Worm (Caenorhabditis elegans) whole organism, late embryonic: ENCODE results near the gene F14H3.3.

Experiments used
- F13H6.1 ChIP-seq: sonication (generic microtip); optimal IDR thresholded peaks from 2 replicates; lab custom pipeline; 2016; ENCODE audit warnings: missing genetic modification characterization, missing compliant biosample characterization
- T23F11.4 ChIP-seq: fragments of 200-800 bp; sonication (Bioruptor generic); optimal IDR thresholded peaks from 2 replicates; lab custom pipeline; 2018; ENCODE audit warnings: mild to moderate bottlenecking, missing genetic modification characterization, missing compliant biosample characterization
- ahr-1 ChIP-seq: sonication (generic microtip); optimal IDR thresholded peaks from 2 replicates; lab custom pipeline; 2016; ENCODE audit warnings: missing genetic modification characterization, missing compliant biosample characterization
- ceh-19 ChIP-seq: fragments of 200-800 bp; sonication (Bioruptor generic); optimal IDR thresholded peaks from 2 replicates; lab custom pipeline; 2018; ENCODE audit warnings: mild to moderate bottlenecking, missing genetic modification characterization, missing compliant biosample characterization
- ceh-2 ChIP-seq: sonication (generic microtip); optimal IDR thresholded peaks from 2 replicates; lab custom pipeline; 2016; ENCODE audit warnings: missing genotype, missing genetic modification characterization, missing compliant biosample characterization
- ceh-24 ChIP-seq: sonication (generic microtip); optimal IDR thresholded peaks from 2 replicates; lab custom pipeline; 2016; ENCODE audit warnings: mild to moderate bottlenecking, missing genetic modification characterization, missing compliant biosample characterization
- ceh-31 ChIP-seq: sonication (generic microtip); optimal IDR thresholded peaks from 2 replicates; lab custom pipeline; 2016; ENCODE audit warnings: missing genetic modification characterization, missing compliant biosample characterization
- ceh-48 ChIP-seq: sonication (generic microtip); optimal IDR thresholded peaks from 2 replicates; lab custom pipeline; 2016; ENCODE audit warnings: missing genetic modification characterization, inconsistent platforms, missing compliant biosample characterization
- ceh-6 ChIP-seq: fragments of 200-800 bp; sonication (Bioruptor generic); optimal IDR thresholded peaks from 2 replicates; lab custom pipeline; 2018; ENCODE audit warnings: mild to moderate bottlenecking, missing genetic modification characterization, missing compliant biosample characterization
- che-1 ChIP-seq: sonication (generic microtip); optimal IDR thresholded peaks from 2 replicates; lab custom pipeline; 2016; ENCODE audit warnings: mild to moderate bottlenecking, missing genetic modification characterization, missing compliant biosample characterization
- dmd-4 ChIP-seq: sonication (generic microtip); optimal IDR thresholded peaks from 2 replicates; lab custom pipeline; 2016; ENCODE audit warnings: borderline replicate concordance, missing genetic modification characterization, missing compliant biosample characterization
- elt-2 ChIP-seq: sonication (generic microtip); optimal IDR thresholded peaks from 2 replicates; lab custom pipeline; 2016; ENCODE audit warnings: missing genetic modification reagents, missing genetic modification characterization, missing compliant biosample characterization
- eyg-1 ChIP-seq: sonication (generic microtip); optimal IDR thresholded peaks from 2 replicates; lab custom pipeline; 2016; ENCODE audit warnings: missing genotype, missing genetic modification characterization, missing compliant biosample characterization
- fax-1 ChIP-seq: sonication (generic microtip); optimal IDR thresholded peaks from 2 replicates; lab custom pipeline; 2016; ENCODE audit warnings: missing genotype, missing genetic modification characterization, missing compliant biosample characterization
- fkh-10 ChIP-seq: fragments of 150-350 bp; optimal IDR thresholded peaks from 2 replicates; lab custom pipeline; 2014; ENCODE audit warnings: missing biosample characterization, missing genetic modification reagents, missing genetic modification characterization
- fkh-6 ChIP-seq: sonication (generic microtip); optimal IDR thresholded peaks from 2 replicates; lab custom pipeline; 2016; ENCODE audit warnings: missing genetic modification characterization, missing compliant biosample characterization
- gmeb-2 ChIP-seq: sonication (generic microtip); optimal IDR thresholded peaks from 2 replicates; lab custom pipeline; 2016; ENCODE audit warnings: missing genetic modification characterization, inconsistent platforms, missing compliant biosample characterization
- hlh-13 ChIP-seq: fragments of 200-800 bp; sonication (Bioruptor generic); optimal IDR thresholded peaks from 2 replicates; lab custom pipeline; 2018; ENCODE audit warnings: mild to moderate bottlenecking, missing genetic modification characterization, missing compliant biosample characterization
- hlh-15 ChIP-seq: sonication (generic microtip); optimal IDR thresholded peaks from 2 replicates; lab custom pipeline; 2016; ENCODE audit warnings: missing genetic modification characterization, missing compliant biosample characterization
- hlh-30 ChIP-seq: sonication (generic microtip); optimal IDR thresholded peaks from 2 replicates; lab custom pipeline; 2017; ENCODE audit warnings: antibody characterized with exemption, missing genetic modification characterization, missing compliant biosample characterization; ENCODE audit not compliant: insufficient read depth
- madf-2 ChIP-seq: sonication (generic microtip); optimal IDR thresholded peaks from 2 replicates; lab custom pipeline; 2017; ENCODE audit warnings: missing genetic modification characterization, missing compliant biosample characterization
- mec-3 ChIP-seq: sonication (generic microtip); optimal IDR thresholded peaks from 2 replicates; lab custom pipeline; 2016; ENCODE audit warnings: borderline replicate concordance, missing genetic modification characterization, missing compliant biosample characterization
- nfya-1 ChIP-seq: sonication (generic microtip); optimal IDR thresholded peaks from 2 replicates; lab custom pipeline; 2017; ENCODE audit warnings: missing genetic modification characterization, mild to moderate bottlenecking, missing compliant biosample characterization, antibody characterized with exemption, moderate library complexity
- nhr-232 ChIP-seq: sonication (generic microtip); optimal IDR thresholded peaks from 2 replicates; lab custom pipeline; 2016; ENCODE audit warnings: missing genetic modification characterization, missing compliant biosample characterization
- odd-2 ChIP-seq: sonication (generic microtip); optimal IDR thresholded peaks from 2 replicates; lab custom pipeline; 2017; ENCODE audit warnings: antibody characterized with exemption, mild to moderate bottlenecking, missing genetic modification characterization, missing compliant biosample characterization
- pax-1 ChIP-seq: fragments of 150-350 bp; optimal IDR thresholded peaks from 2 replicates; lab custom pipeline; 2014; ENCODE audit warnings: missing biosample characterization, missing genetic modification characterization
- pha-4 ChIP-seq: fragments of 150-350 bp; optimal IDR thresholded peaks from 2 replicates; lab custom pipeline; 2018; ENCODE audit warnings: missing biosample characterization, missing genetic modification reagents, missing genetic modification characterization
- ref-2 ChIP-seq: sonication (generic microtip); optimal IDR thresholded peaks from 2 replicates; lab custom pipeline; 2016; ENCODE audit warnings: missing genetic modification characterization, missing compliant biosample characterization
- rnt-1 ChIP-seq: sonication (generic microtip); optimal IDR thresholded peaks from 2 replicates; lab custom pipeline; 2016; ENCODE audit warnings: missing genetic modification characterization, missing compliant biosample characterization
- sdc-2 ChIP-seq: sonication (generic microtip); optimal IDR thresholded peaks from 2 replicates; lab custom pipeline; 2016; ENCODE audit warnings: missing genotype, missing genetic modification characterization, missing compliant biosample characterization
- sox-2 ChIP-seq: fragments of 200-800 bp; sonication (Bioruptor generic); IDR thresholded peaks from 2 replicates; pipeline ENCODE4 v1.3.6; 2022; ENCODE audit warnings: missing genetic modification reagents, missing genetic modification characterization, missing compliant biosample characterization
- sox-4 ChIP-seq: sonication (generic microtip); optimal IDR thresholded peaks from 2 replicates; lab custom pipeline; 2017; ENCODE audit warnings: mild to moderate bottlenecking, missing genetic modification characterization, inconsistent platforms, missing compliant biosample characterization
- syd-9 ChIP-seq: sonication (generic microtip); optimal IDR thresholded peaks from 2 replicates; lab custom pipeline; 2016; ENCODE audit warnings: mild to moderate bottlenecking, missing genetic modification characterization, moderate library complexity, missing compliant biosample characterization
- tbx-7 ChIP-seq: sonication (generic microtip); optimal IDR thresholded peaks from 2 replicates; lab custom pipeline; 2016; ENCODE audit warnings: missing genotype, missing genetic modification characterization, missing compliant biosample characterization
- ttx-3 ChIP-seq: sonication (generic microtip); optimal IDR thresholded peaks from 2 replicates; lab custom pipeline; 2016; ENCODE audit warnings: missing genetic modification reagents, missing genetic modification characterization, missing compliant biosample characterization
- unc-3 ChIP-seq, 2 experiments: fragments of 200-800 bp in 1 of 2; sonication (Bioruptor generic) in 1 of 2; sonication (generic microtip) in 1 of 2; conservative IDR thresholded peaks in 1 of 2; optimal IDR thresholded peaks in 1 of 2; 2 replicates each; pipeline versions ENCODE4 v1.3.6 to Lab custom; 2016 to 2022; ENCODE audit warnings: missing compliant biosample characterization in 2 of 2, missing genetic modification characterization in 2 of 2, missing genetic modification reagents in 1 of 2
- unc-42 ChIP-seq: sonication (generic microtip); optimal IDR thresholded peaks from 2 replicates; lab custom pipeline; 2016; ENCODE audit warnings: missing genotype, missing genetic modification characterization, missing compliant biosample characterization
- unc-55 ChIP-seq: sonication (generic microtip); optimal IDR thresholded peaks from 2 replicates; lab custom pipeline; 2017; ENCODE audit warnings: missing biosample characterization, missing genetic modification reagents, missing genetic modification characterization
- zip-5 ChIP-seq: sonication (generic microtip); optimal IDR thresholded peaks from 2 replicates; lab custom pipeline; 2016; ENCODE audit warnings: missing genetic modification characterization, missing compliant biosample characterization

F14H3.3 gene

DNA sequence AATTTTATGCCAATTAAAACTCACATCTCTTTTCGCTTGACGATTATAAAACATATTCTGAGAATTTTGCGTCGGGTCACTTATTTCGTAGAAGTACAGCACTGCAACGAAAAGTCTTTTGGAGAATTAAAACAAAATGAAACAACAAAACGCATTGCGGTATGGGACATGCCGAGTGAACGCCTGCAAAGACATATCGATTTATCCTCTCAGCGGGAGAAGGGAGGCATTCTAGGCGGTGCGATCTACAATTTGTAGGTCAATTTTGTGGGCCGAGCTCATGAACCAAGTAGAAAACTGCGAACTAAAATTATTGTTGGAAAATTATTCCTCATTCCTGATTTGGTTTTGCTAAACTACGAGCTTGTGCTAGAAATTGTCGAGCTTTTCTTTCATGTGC is at the start of gene F14H3.3:
Gene F14H3.3 (minus strand): TSS at position 101 of the 400 bp plus-strand sequence.
- TF ChIP-seq sox-4 (no peak), ceh-19 (GFP tag; lab: Kevin White, UChicago) (no peak), ceh-31 (no peak)
- TF ChIP-seq, all 69 proteins: peak for 0

DNA sequence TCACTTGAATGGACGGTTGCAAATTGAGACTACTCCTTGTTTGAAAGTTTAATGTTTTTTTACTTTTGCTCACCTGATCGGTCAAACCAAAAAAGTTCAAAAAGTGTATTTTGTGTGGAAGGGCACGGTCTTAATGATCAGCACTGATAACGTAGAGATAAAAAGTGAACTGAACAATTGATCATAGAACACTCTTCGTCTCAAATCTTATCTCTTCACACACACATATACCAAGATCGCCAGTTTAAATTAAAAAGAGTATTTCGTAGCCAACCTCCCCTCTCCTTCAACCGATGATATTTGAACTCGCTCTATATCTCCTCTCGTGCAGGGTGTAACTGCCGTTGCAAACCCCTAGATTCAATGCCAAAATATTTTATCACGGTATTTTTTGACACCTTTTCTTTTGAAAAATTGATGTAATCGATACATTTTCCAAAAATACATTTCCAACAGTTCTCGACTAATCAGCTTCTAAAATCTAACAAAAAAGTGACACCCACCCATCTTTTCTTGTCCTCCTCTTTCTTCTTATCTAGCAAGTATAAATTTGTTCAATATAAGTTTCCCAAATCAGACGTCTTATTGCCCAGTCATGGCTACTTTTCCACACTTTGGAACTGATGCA is 46.9 kb upstream of the F14H3.3 start, which contains the start of gene cth-1:
Gene cth-1 (plus strand): TSS at position 578 of the 628 bp plus-strand sequence.
- TF ChIP-seq unc-42 = no peak
- TF ChIP-seq zip-5 (tag; lab: Kevin White, UChicago) = no peak
- no peak for TF ChIP-seq ttx-3 (tag; lab: Kevin White, UChicago)
- no peak for TF ChIP-seq ceh-6 (GFP tag; lab: Kevin White, UChicago)
- peak; percentile 55 for TF ChIP-seq elt-2
- TF ChIP-seq F13H6.1 = no peak
- no peak for TF ChIP-seq gmeb-2 (tag; lab: Kevin White, UChicago)
- no peak for TF ChIP-seq eyg-1 (tag; lab: Kevin White, UChicago)
- TF ChIP-seq, all 69 proteins: peak for 1

DNA sequence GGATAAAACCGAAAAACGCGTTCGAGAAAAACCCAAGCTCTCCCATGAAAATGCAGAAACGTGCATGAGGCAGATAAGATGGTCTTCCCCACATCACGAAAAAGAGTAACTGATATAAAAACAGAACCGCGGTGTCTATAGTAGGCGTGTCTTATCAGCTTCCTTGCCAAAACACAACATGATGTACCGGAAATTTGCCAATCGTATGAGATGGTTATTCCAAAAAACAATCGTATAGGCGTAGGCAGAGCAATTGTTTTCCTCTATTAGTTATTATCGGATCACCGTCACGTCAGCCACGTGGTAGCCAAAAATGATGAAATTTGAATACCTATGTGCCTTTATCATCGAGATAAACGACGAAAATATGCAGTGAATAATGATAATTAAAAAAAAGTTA is 46.2 kb upstream of the F14H3.3 start, which contains the start of gene str-7:
Gene str-7 (minus strand): TSS at position 101 of the 400 bp plus-strand sequence.
- TF ChIP-seq sdc-2 (tag; lab: Kevin White, UChicago) = no peak
- TF ChIP-seq che-1 = no peak
- TF ChIP-seq fkh-10 (GFP tag; lab: Kevin White, UChicago) = no peak
- no peak for TF ChIP-seq ceh-48 (tag; lab: Kevin White, UChicago)
- peak; percentile 50 for TF ChIP-seq elt-2

DNA sequence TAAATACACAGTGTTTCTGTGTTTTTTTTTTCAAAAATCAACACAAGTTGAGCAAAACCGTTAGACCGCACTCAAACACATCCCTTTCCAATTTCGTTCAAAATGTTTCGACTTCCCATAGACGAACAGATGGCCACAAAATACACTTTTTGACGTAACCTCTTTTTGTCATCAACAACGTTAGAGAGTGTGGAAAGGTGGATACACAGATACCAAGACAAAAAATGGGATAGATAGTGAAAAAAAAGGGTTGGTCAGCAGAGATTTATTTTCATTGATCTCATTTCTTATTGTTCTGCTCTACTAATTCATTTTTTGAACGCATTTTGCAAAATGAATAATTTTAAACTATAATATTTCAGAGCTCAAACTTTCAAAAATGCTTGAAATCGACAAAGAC is 41.6 kb upstream of the F14H3.3 start:
- TF ChIP-seq ceh-6 (GFP tag; lab: Kevin White, UChicago) (no peak), nhr-232 (tag; lab: Kevin White, UChicago) (no peak), dmd-4 (tag; lab: Kevin White, UChicago) (no peak), elt-2 (no peak), hlh-30 (tag; lab: Kevin White, UChicago) (no peak), hlh-13 (GFP tag; lab: Kevin White, UChicago) (no peak), fkh-10 (GFP tag; lab: Kevin White, UChicago) (no peak), T23F11.4 (GFP tag; lab: Kevin White, UChicago) (no peak), ref-2 (tag; lab: Kevin White, UChicago) (no peak), fax-1 (tag; lab: Kevin White, UChicago) (no peak), ceh-24 (tag; lab: Kevin White, UChicago) (no peak), ceh-2 (tag; lab: Kevin White, UChicago) (no peak), unc-3 (GFP tag; conservative IDR thresholded peaks at IDR 0.05; lab: Robert Waterston, UW) (no peak), unc-3 (tag; optimal IDR thresholded peaks at IDR 0.05; lab: Kevin White, UChicago) (no peak), syd-9 (no peak), odd-2 (no peak), F13H6.1 (no peak), nfya-1 (tag; lab: Kevin White, UChicago) (no peak), unc-55 (GFP tag; lab: Kevin White, UChicago) (no peak), zip-5 (tag; lab: Kevin White, UChicago) (no peak)

DNA sequence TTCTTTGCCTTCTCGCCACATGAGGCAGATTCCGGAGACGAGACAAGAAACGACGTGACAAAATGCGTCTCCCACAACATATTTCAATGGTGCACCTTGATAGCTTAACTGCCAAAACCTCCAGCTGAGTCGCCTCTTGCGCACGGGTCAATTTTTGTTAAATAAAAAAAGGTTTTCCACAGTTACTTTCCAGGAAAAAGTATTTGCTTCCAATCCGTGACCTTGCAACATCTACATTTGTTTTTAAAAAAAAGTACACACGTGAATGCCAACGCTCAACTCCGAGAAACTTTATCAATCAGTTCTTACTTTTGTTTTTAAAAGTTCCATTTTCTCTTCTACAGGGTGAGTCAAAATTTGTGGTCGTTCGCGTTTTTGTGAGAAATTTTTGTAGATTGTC is 41.0 kb upstream of the F14H3.3 start, which contains the start of gene F22B8.7:
Gene F22B8.7 (plus strand): TSS at position 301 of the 400 bp plus-strand sequence.
- no peak for TF ChIP-seq tbx-7 (tag; lab: Kevin White, UChicago)
- TF ChIP-seq, all 69 proteins: peak for 0

DNA sequence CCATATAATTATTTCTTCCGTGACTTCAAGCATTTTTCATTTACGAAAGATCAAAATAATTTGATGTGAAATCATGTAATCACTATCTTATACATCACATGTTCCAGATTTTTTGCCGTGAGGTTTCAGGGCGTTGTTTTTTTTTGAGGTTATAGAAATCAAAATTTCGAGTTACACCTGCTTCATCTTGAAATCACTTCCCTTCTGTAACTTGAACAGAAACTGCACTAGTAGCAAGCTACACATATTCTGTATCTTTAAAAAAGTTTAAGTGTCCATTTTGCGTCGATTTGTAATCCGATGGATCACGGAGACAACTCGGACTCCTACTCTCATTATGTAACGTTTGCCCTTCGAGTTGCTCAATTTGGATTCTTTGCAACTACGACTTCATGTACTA is 37.4 kb upstream of the F14H3.3 start, which contains the start of gene F22B8.3:
Gene F22B8.3 (plus strand): TSS at position 301 of the 400 bp plus-strand sequence.
- TF ChIP-seq F13H6.1 (no peak), fkh-6 (tag; lab: Kevin White, UChicago) (no peak), rnt-1 (tag; lab: Kevin White, UChicago) (no peak), unc-3 (GFP tag; conservative IDR thresholded peaks at IDR 0.05; lab: Robert Waterston, UW) (no peak), unc-3 (tag; optimal IDR thresholded peaks at IDR 0.05; lab: Kevin White, UChicago) (no peak), sox-2 (no peak), pax-1 (tag; lab: Kevin White, UChicago) (no peak), elt-2 (no peak), mec-3 (tag; lab: Kevin White, UChicago) (no peak), ceh-2 (tag; lab: Kevin White, UChicago) (no peak), pha-4 (tag; lab: Kevin White, UChicago) (no peak), hlh-15 (tag; lab: Kevin White, UChicago) (no peak), madf-2 (tag; lab: Kevin White, UChicago) (no peak), fax-1 (tag; lab: Kevin White, UChicago) (no peak), ceh-48 (tag; lab: Kevin White, UChicago) (no peak), sox-4 (no peak), T23F11.4 (GFP tag; lab: Kevin White, UChicago) (no peak), ahr-1 (tag; lab: Kevin White, UChicago) (no peak)
